Fruit fly (Drosophila melanogaster) whole organism, prepupa: ENCODE data around the gene CG32847.
A peak's percentile ranks its signal among the peaks of the same experiment; 100 is the strongest.

Source experiments
- Blimp-1 ChIP-seq: fragments of 200-800 bp; sonication (Bioruptor generic); optimal IDR thresholded peaks from 3 replicates; lab custom pipeline; 2017; ENCODE audit warnings: missing biosample characterization, missing genetic modification characterization, mild to moderate bottlenecking, moderate library complexity, missing genetic modification reagents
- CG10669 ChIP-seq: fragments of 200-800 bp; sonication (Bioruptor generic); optimal IDR thresholded peaks from 3 replicates; lab custom pipeline; 2018; ENCODE audit warnings: missing biosample characterization, mild to moderate bottlenecking, missing genetic modification characterization, moderate library complexity
- CG11294 ChIP-seq: fragments of 200-800 bp; sonication (Bioruptor generic); IDR thresholded peaks from 2 replicates; pipeline ENCODE4 v1.3.6; 2022; ENCODE audit warnings: missing biosample characterization, missing genetic modification characterization
- CG11762 ChIP-seq: fragments of 200-800 bp; sonication (Bioruptor generic); optimal IDR thresholded peaks from 3 replicates; lab custom pipeline; 2016; ENCODE audit warnings: missing biosample characterization, missing genetic modification characterization; ENCODE audit not compliant: insufficient read depth
- CG11902 ChIP-seq: fragments of 200-800 bp; sonication (Bioruptor generic); optimal IDR thresholded peaks from 3 replicates; lab custom pipeline; 2016; ENCODE audit warnings: missing biosample characterization, missing genetic modification characterization
- CG15336 ChIP-seq: fragments of 200-800 bp; sonication (Bioruptor generic); IDR thresholded peaks from 2 replicates; pipeline ENCODE4 v1.3.6; 2022; ENCODE audit warnings: missing biosample characterization, missing genetic modification characterization
- CG16779 ChIP-seq: fragments of 200-800 bp; sonication (Bioruptor generic); optimal IDR thresholded peaks from 3 replicates; lab custom pipeline; 2017; ENCODE audit warnings: missing biosample characterization, mild to moderate bottlenecking, missing genetic modification characterization
- CG31627 ChIP-seq: fragments of 200-800 bp; sonication (Bioruptor generic); optimal IDR thresholded peaks from 3 replicates; lab custom pipeline; 2016; ENCODE audit warnings: missing biosample characterization, missing genetic modification characterization
- CG32006 ChIP-seq: fragments of 200-800 bp; sonication (Bioruptor generic); optimal IDR thresholded peaks from 3 replicates; lab custom pipeline; 2017; ENCODE audit warnings: missing biosample characterization, mild to moderate bottlenecking, missing genetic modification characterization
- CG34406 ChIP-seq: fragments of 200-800 bp; sonication (Bioruptor generic); optimal IDR thresholded peaks from 3 replicates; lab custom pipeline; 2016; ENCODE audit warnings: missing biosample characterization, missing genetic modification characterization
- CG6163 ChIP-seq: fragments of 200-800 bp; sonication (Bioruptor generic); IDR thresholded peaks from 3 replicates; pipeline ENCODE4 v1.3.6; 2022; ENCODE audit warnings: missing biosample characterization, missing genetic modification characterization
- CG6276 ChIP-seq: fragments of 200-800 bp; sonication (Bioruptor generic); optimal IDR thresholded peaks from 2 replicates; lab custom pipeline; 2017; ENCODE audit warnings: missing biosample characterization, mild to moderate bottlenecking, missing genetic modification characterization
- CG6792 ChIP-seq: fragments of 200-800 bp; sonication (Bioruptor generic); optimal IDR thresholded peaks from 3 replicates; lab custom pipeline; 2016; ENCODE audit warnings: missing biosample characterization, missing genetic modification characterization
- CG6808 ChIP-seq: fragments of 200-800 bp; sonication (Bioruptor generic); optimal IDR thresholded peaks from 3 replicates; lab custom pipeline; 2017; ENCODE audit warnings: missing biosample characterization, missing genetic modification characterization, mild to moderate bottlenecking, moderate library complexity, missing genetic modification reagents
- CG6854 ChIP-seq: fragments of 200-800 bp; sonication (Bioruptor generic); optimal IDR thresholded peaks from 2 replicates; lab custom pipeline; 2017; ENCODE audit warnings: missing biosample characterization, mild to moderate bottlenecking, missing genetic modification characterization
- CG7368 ChIP-seq: fragments of 200-800 bp; sonication (Bioruptor generic); optimal IDR thresholded peaks from 3 replicates; lab custom pipeline; 2016; ENCODE audit warnings: missing biosample characterization, missing genetic modification characterization
- CG8119 ChIP-seq: fragments of 200-800 bp; sonication (Bioruptor generic); IDR thresholded peaks from 3 replicates; pipeline ENCODE4 v1.3.6; 2022; ENCODE audit warnings: missing biosample characterization, missing genetic modification characterization
- CG8319 ChIP-seq: fragments of 200-800 bp; sonication (Bioruptor generic); optimal IDR thresholded peaks from 3 replicates; lab custom pipeline; 2016; ENCODE audit warnings: missing biosample characterization, missing genetic modification characterization
- CG8632 ChIP-seq: fragments of 200-800 bp; sonication (Bioruptor generic); optimal IDR thresholded peaks from 3 replicates; lab custom pipeline; 2016; ENCODE audit warnings: missing biosample characterization, missing genetic modification characterization
- Eip75B ChIP-seq: fragments of 200-800 bp; sonication (Bioruptor generic); optimal IDR thresholded peaks from 3 replicates; lab custom pipeline; 2016; ENCODE audit warnings: missing biosample characterization, missing genetic modification characterization
- Eip93F ChIP-seq: fragments of 200-800 bp; sonication (Bioruptor generic); optimal IDR thresholded peaks from 2 replicates; lab custom pipeline; 2016; ENCODE audit warnings: missing biosample characterization, mild to moderate bottlenecking, missing genetic modification characterization
- Ets21C ChIP-seq: fragments of 200-800 bp; sonication (Bioruptor generic); optimal IDR thresholded peaks from 3 replicates; lab custom pipeline; 2016; ENCODE audit warnings: missing biosample characterization, missing genetic modification characterization
- Ets96B ChIP-seq: fragments of 200-800 bp; optimal IDR thresholded peaks from 2 replicates; lab custom pipeline; 2019; ENCODE audit warnings: missing biosample characterization, mild to moderate bottlenecking, missing genetic modification characterization, moderate library complexity
- Gug ChIP-seq: fragments of 200-800 bp; sonication (Bioruptor generic); IDR thresholded peaks from 2 replicates; pipeline ENCODE4 v1.3.6; 2022; ENCODE audit warnings: missing biosample characterization, missing genetic modification characterization
- Hr38 ChIP-seq: sonication (Bioruptor generic); optimal IDR thresholded peaks from 2 replicates; lab custom pipeline; 2016; ENCODE audit warnings: missing biosample characterization, missing genetic modification characterization
- Hr39 ChIP-seq: fragments of 200-800 bp; sonication (Bioruptor generic); optimal IDR thresholded peaks from 2 replicates; lab custom pipeline; 2016; ENCODE audit warnings: missing biosample characterization, missing genetic modification characterization
- Hr4 ChIP-seq: fragments of 200-800 bp; sonication (Bioruptor generic); optimal IDR thresholded peaks from 3 replicates; lab custom pipeline; 2016; ENCODE audit warnings: missing biosample characterization, missing genetic modification characterization
- OdsH ChIP-seq: fragments of 200-800 bp; sonication (Bioruptor generic); optimal IDR thresholded peaks from 3 replicates; lab custom pipeline; 2016; ENCODE audit warnings: missing biosample characterization, missing genetic modification characterization
- Sox102F ChIP-seq: fragments of 200-800 bp; sonication (Bioruptor generic); optimal IDR thresholded peaks from 2 replicates; lab custom pipeline; 2016; ENCODE audit warnings: missing biosample characterization, mild to moderate bottlenecking, missing genetic modification characterization
- Sox14 ChIP-seq: fragments of 200-800 bp; sonication (Bioruptor generic); optimal IDR thresholded peaks from 3 replicates; lab custom pipeline; 2016; ENCODE audit warnings: missing biosample characterization, missing genetic modification characterization
- acj6 ChIP-seq: fragments of 200-800 bp; sonication (Bioruptor generic); optimal IDR thresholded peaks from 3 replicates; lab custom pipeline; 2016; ENCODE audit warnings: missing biosample characterization, missing genetic modification characterization
- dac ChIP-seq: fragments of 200-800 bp; sonication (Bioruptor generic); optimal IDR thresholded peaks from 2 replicates; lab custom pipeline; 2017; ENCODE audit warnings: missing biosample characterization, mild to moderate bottlenecking, missing genetic modification characterization
- eg ChIP-seq: fragments of 200-800 bp; sonication (Bioruptor generic); IDR thresholded peaks from 3 replicates; pipeline ENCODE4 v1.3.6; 2022; ENCODE audit warnings: missing biosample characterization, missing genetic modification characterization
- esn ChIP-seq: fragments of 200-800 bp; sonication (Bioruptor generic); optimal IDR thresholded peaks from 2 replicates; lab custom pipeline; 2016; ENCODE audit warnings: missing biosample characterization, mild to moderate bottlenecking, missing genetic modification characterization, moderate library complexity
- fd59A ChIP-seq: fragments of 200-800 bp; sonication (Bioruptor generic); optimal IDR thresholded peaks from 2 replicates; lab custom pipeline; 2017; ENCODE audit warnings: missing biosample characterization, mild to moderate bottlenecking, missing genetic modification characterization, missing genetic modification reagents
- fd85E ChIP-seq: fragments of 200-800 bp; sonication (Bioruptor generic); optimal IDR thresholded peaks from 3 replicates; lab custom pipeline; 2016; ENCODE audit warnings: missing biosample characterization, missing genetic modification characterization
- lz ChIP-seq: fragments of 200-800 bp; sonication (Bioruptor generic); optimal IDR thresholded peaks from 3 replicates; lab custom pipeline; 2016; ENCODE audit warnings: missing biosample characterization, missing genetic modification characterization
- pdm3 ChIP-seq: fragments of 200-800 bp; sonication (Bioruptor generic); optimal IDR thresholded peaks from 3 replicates; lab custom pipeline; 2016; ENCODE audit warnings: missing biosample characterization, missing genetic modification characterization
- ss ChIP-seq, 2 experiments: fragments of 200-800 bp; sonication (Bioruptor generic); optimal IDR thresholded peaks; 2 replicates in 1 of 2; 3 replicates in 1 of 2; lab custom pipeline; 2017 to 2018; ENCODE audit warnings: mild to moderate bottlenecking in 2 of 2, missing biosample characterization in 2 of 2, missing genetic modification characterization in 2 of 2, moderate library complexity in 1 of 2
- svp ChIP-seq: fragments of 200-800 bp; sonication (Bioruptor generic); peaks from one replicate; lab custom pipeline; 2016; ENCODE audit warnings: missing biosample characterization, missing genetic modification characterization
- vri ChIP-seq: fragments of 200-800 bp; sonication (Bioruptor generic); optimal IDR thresholded peaks from 3 replicates; lab custom pipeline; 2016; ENCODE audit warnings: missing biosample characterization, mild to moderate bottlenecking, missing genetic modification characterization

Gene CG32847

DNA sequence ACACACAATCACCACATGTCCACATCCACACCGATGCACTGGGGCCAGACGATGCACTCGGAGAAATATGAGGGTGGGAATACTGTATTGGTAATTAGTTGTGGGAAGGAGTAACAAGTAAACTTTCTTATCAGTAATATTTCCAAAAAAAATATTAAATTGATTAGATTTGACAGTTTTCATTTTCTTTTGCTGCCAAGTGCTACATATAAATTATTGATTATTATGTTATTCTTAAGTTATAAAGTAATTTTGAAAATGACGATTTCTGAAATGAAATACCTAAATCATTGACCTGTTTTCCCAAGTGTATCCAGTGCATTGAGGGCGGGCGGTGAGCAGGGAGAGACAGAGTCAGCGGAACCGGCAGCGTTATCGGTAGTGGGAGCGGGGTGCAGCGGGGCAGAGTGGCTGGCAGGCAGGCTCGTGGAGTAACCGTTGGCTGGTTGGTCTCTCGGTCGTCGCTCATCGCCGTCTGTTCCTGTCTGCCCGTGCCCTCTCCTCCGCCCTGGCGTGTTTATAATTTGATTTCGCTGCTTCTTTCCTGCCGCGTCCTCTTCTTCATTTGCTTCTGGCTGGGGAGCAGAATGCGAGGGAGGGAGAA lies 13.5 kb upstream of the CG32847 start (continued):
- TF ChIP-seq CG8119 (GFP tag; lab: Robert Waterston, UW) (peak; percentile 97), esn (GFP tag; lab: Kevin White, UChicago) (peak; percentile 97), CG6808 (GFP tag; lab: Kevin White, UChicago) (peak; percentile 96), Hr38 (GFP tag; lab: Kevin White, UChicago) (no peak), Hr4 (GFP tag; lab: Kevin White, UChicago) (peak; percentile 95), Blimp-1 (GFP tag; lab: Kevin White, UChicago) (peak; percentile 85), CG11762 (GFP tag; lab: Kevin White, UChicago) (peak; percentile 91), CG11902 (GFP tag; lab: Kevin White, UChicago) (peak; percentile 94), fd59A (peak; percentile 98), Ets96B (peak; percentile 95), OdsH (GFP tag; lab: Kevin White, UChicago) (peak; percentile 96), fd85E (GFP tag; lab: Kevin White, UChicago) (peak; percentile 77), Eip93F (GFP tag; lab: Kevin White, UChicago) (peak; percentile 91), CG6792 (GFP tag; lab: Kevin White, UChicago) (peak; percentile 97), CG15336 (GFP tag; lab: Robert Waterston, UW) (peak; percentile 96), CG16779 (tag; lab: Kevin White, UChicago) (peak; percentile 94), Eip75B (GFP tag; lab: Kevin White, UChicago) (peak; percentile 95), lz (GFP tag; lab: Kevin White, UChicago) (peak; percentile 96), CG34406 (GFP tag; lab: Kevin White, UChicago) (peak; percentile 96), pdm3 (GFP tag; lab: Kevin White, UChicago) (peak; percentile 92), CG8632 (GFP tag; lab: Kevin White, UChicago) (peak; percentile 95), CG8319 (peak; percentile 91), CG10669 (peak; percentile 95), Ets21C (GFP tag; lab: Kevin White, UChicago) (peak; percentile 90), CG32006 (GFP tag; lab: Kevin White, UChicago) (peak; percentile 99), CG31627 (GFP tag; lab: Kevin White, UChicago) (peak; percentile 91), svp (GFP tag; lab: Kevin White, UChicago) (peak; percentile 97), Hr39 (peak; percentile 87), Sox14 (GFP tag; lab: Kevin White, UChicago) (peak; percentile 93), dac (GFP tag; lab: Kevin White, UChicago) (peak; percentile 91), acj6 (GFP tag; lab: Kevin White, UChicago) (peak; percentile 97), vri (GFP tag; lab: Kevin White, UChicago) (peak; percentile 80), CG6854 (peak; percentile 100), CG6276 (peak; percentile 94), CG6163 (GFP tag; lab: Robert Waterston, UW) (peak; percentile 82), Sox102F (GFP tag; lab: Kevin White, UChicago) (peak; percentile 92), CG11294 (peak; percentile 88), Gug (peak; percentile 86), CG7368 (peak; percentile 89), ss (GFP tag; optimal IDR thresholded peaks at IDR 0.05; lab: Kevin White, UChicago) (peak; percentile 95)

DNA sequence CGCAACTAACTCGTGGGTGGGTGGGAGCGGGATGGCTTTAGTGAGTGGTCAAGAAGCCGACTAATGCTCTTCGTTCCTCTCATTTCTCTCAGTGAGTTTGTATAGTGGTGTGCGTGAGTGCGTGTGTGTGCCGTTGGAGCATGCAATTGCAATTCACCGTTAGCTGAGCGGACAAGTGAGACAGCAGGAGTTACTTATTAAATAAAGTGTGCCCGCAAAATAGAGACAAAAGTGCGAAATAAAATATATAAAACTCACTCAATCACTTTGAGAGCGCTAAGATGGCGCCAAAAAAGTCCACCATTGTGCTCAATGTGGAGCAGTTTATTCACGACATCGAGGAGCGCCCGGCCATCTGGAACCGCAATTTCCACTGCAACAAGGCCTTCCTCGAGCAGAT lies 12.8 kb upstream of the CG32847 start:
- TF ChIP-seq CG6276 (peak; percentile 39), CG15336 (GFP tag; lab: Robert Waterston, UW) (peak; percentile 13; the same call in 1 of the 2 replicates), pdm3 (GFP tag; lab: Kevin White, UChicago) (no peak), eg (GFP tag; lab: Robert Waterston, UW) (peak; percentile 53)
